Worm (Caenorhabditis elegans) whole organism, L1 larva: ENCODE results near the gene F15A4.5.
A peak's percentile ranks its signal among the peaks of the same experiment; 100 is the strongest.

Experiments used
- Y116A8C.19 ChIP-seq: sonication (generic microtip); optimal IDR thresholded peaks from 2 replicates; lab custom pipeline; 2016; ENCODE audit warnings: missing compliant biosample characterization, missing genetic modification characterization, borderline replicate concordance
- ceh-63 ChIP-seq: fragments of 200-800 bp; sonication (Bioruptor generic); optimal IDR thresholded peaks from 2 replicates; lab custom pipeline; 2018; ENCODE audit warnings: mild to moderate bottlenecking, missing genetic modification characterization, missing compliant biosample characterization
- ceh-8 ChIP-seq: fragments of 200-800 bp; sonication (Bioruptor generic); optimal IDR thresholded peaks from 2 replicates; lab custom pipeline; 2018; ENCODE audit warnings: mild to moderate bottlenecking, missing genetic modification characterization, moderate library complexity, missing compliant biosample characterization
- efl-1 ChIP-seq, 4 experiments: fragments of 150-350 bp; optimal IDR thresholded peaks in 3 of 4; peaks in 1 of 4; 1 replicate in 1 of 4; 2 replicates in 3 of 4; lab custom pipeline; 2014; ENCODE audit warnings: missing biosample characterization in 2 of 4, missing genetic modification characterization in 2 of 4, missing genetic modification reagents in 2 of 4
- egl-27 ChIP-seq, 2 experiments: fragments of 150-350 bp in 1 of 2; sonication (generic microtip); optimal IDR thresholded peaks; 3 replicates each; lab custom pipeline; 2017 to 2018; ENCODE audit warnings: missing biosample characterization in 2 of 2, missing genetic modification characterization in 2 of 2, missing genetic modification reagents in 2 of 2
- elt-3 ChIP-seq, 6 experiments: fragments of 150-350 bp in 1 of 6; sonication (generic microtip); optimal IDR thresholded peaks; 2 replicates each; lab custom pipeline; 2017 to 2018; ENCODE audit warnings: missing biosample characterization in 6 of 6, missing genetic modification characterization in 6 of 6, inconsistent platforms in 1 of 6
- ets-5 ChIP-seq: fragments of 200-800 bp; sonication (Bioruptor generic); IDR thresholded peaks from 2 replicates; pipeline ENCODE4 v1.3.6; 2022; ENCODE audit warnings: missing genetic modification characterization, missing compliant biosample characterization
- fkh-4 ChIP-seq: sonication (generic microtip); optimal IDR thresholded peaks from 2 replicates; lab custom pipeline; 2016; ENCODE audit warnings: missing compliant biosample characterization, missing genetic modification characterization, borderline replicate concordance
- hlh-17 ChIP-seq: fragments of 200-800 bp; sonication (Bioruptor generic); optimal IDR thresholded peaks from 2 replicates; lab custom pipeline; 2018; ENCODE audit warnings: missing genetic modification characterization, mild to moderate bottlenecking, missing compliant biosample characterization, moderate library complexity, borderline replicate concordance
- irx-1 ChIP-seq: sonication (generic microtip); optimal IDR thresholded peaks from 2 replicates; lab custom pipeline; 2016; ENCODE audit warnings: missing genetic modification characterization, missing compliant biosample characterization
- isw-1 ChIP-seq: fragments of 200-800 bp; sonication (Bioruptor generic); IDR thresholded peaks from 2 replicates; pipeline ENCODE4 v1.3.6; 2022; ENCODE audit warnings: missing genetic modification characterization, missing compliant biosample characterization
- lin-14 ChIP-seq: fragments of 200-800 bp; sonication (Bioruptor generic); optimal IDR thresholded peaks from 2 replicates; lab custom pipeline; 2018; ENCODE audit warnings: mild to moderate bottlenecking, missing genetic modification characterization, moderate library complexity, missing compliant biosample characterization
- lin-15B ChIP-seq: fragments of 150-350 bp; sonication (generic microtip); optimal IDR thresholded peaks from 3 replicates; lab custom pipeline; 2014; ENCODE audit warnings: missing biosample characterization, missing genetic modification characterization
- lir-3 ChIP-seq: sonication (generic microtip); optimal IDR thresholded peaks from 2 replicates; lab custom pipeline; 2016; ENCODE audit warnings: mild to moderate bottlenecking, missing genetic modification characterization, moderate library complexity, missing compliant biosample characterization; ENCODE audit not compliant: poor library complexity
- mdl-1 ChIP-seq, 2 experiments: fragments of 150-350 bp; optimal IDR thresholded peaks; 2 replicates each; lab custom pipeline; 2014 to 2017; ENCODE audit warnings: missing biosample characterization in 2 of 2, missing genetic modification characterization in 2 of 2, inconsistent platforms in 1 of 2
- nhr-237 ChIP-seq: fragments of 150-350 bp; optimal IDR thresholded peaks from 2 replicates; lab custom pipeline; 2014; ENCODE audit warnings: missing biosample characterization, missing genetic modification characterization
- nhr-28 ChIP-seq: fragments of 150-350 bp; optimal IDR thresholded peaks from 2 replicates; lab custom pipeline; 2014; ENCODE audit warnings: missing biosample characterization, missing genetic modification characterization
- nhr-47 ChIP-seq: sonication (generic microtip); optimal IDR thresholded peaks from 2 replicates; lab custom pipeline; 2016; ENCODE audit warnings: mild to moderate bottlenecking, missing genetic modification characterization, moderate library complexity, missing compliant biosample characterization
- nhr-84 ChIP-seq: sonication (generic microtip); optimal IDR thresholded peaks from 2 replicates; lab custom pipeline; 2017; ENCODE audit warnings: missing biosample characterization, missing genetic modification characterization
- snpc-4 ChIP-seq: fragments of 150-350 bp; optimal IDR thresholded peaks from 2 replicates; lab custom pipeline; 2014; ENCODE audit warnings: missing biosample characterization, missing genetic modification characterization
- snu-23 ChIP-seq: sonication (generic microtip); optimal IDR thresholded peaks from 2 replicates; lab custom pipeline; 2016; ENCODE audit warnings: missing genetic modification characterization, missing compliant biosample characterization
- sox-4 ChIP-seq: sonication (generic microtip); optimal IDR thresholded peaks from 2 replicates; lab custom pipeline; 2016; ENCODE audit warnings: missing genetic modification characterization, missing compliant biosample characterization
- tbx-2 ChIP-seq: sonication (generic microtip); optimal IDR thresholded peaks from 2 replicates; lab custom pipeline; 2016; ENCODE audit warnings: missing genetic modification characterization, missing compliant biosample characterization
- unc-86 ChIP-seq: sonication (generic microtip); optimal IDR thresholded peaks from 2 replicates; lab custom pipeline; 2016; ENCODE audit warnings: missing genetic modification characterization, missing compliant biosample characterization
- zag-1 ChIP-seq: fragments of 150-350 bp; optimal IDR thresholded peaks from 2 replicates; lab custom pipeline; 2014; ENCODE audit warnings: missing biosample characterization, missing genetic modification characterization
- ztf-4 ChIP-seq: fragments of 150-350 bp; optimal IDR thresholded peaks from 2 replicates; lab custom pipeline; 2014; ENCODE audit warnings: missing biosample characterization, missing genetic modification characterization

F15A4.5 gene

ce11 chrII:12481645-12482044 is 10.6 kb upstream of the F15A4.5 start:
- no peak for TF ChIP-seq efl-1 (optimal IDR thresholded peaks at IDR 0.05; lab: Kevin White, UChicago)
- TF ChIP-seq efl-1 (GFP tag; optimal IDR thresholded peaks at IDR 0.05 in 1 of 2; lab: Kevin White, UChicago), result peak in 1 of 2 experiments; percentile 91
- TF ChIP-seq lir-3 (tag; lab: Kevin White, UChicago), result no peak

- TF ChIP-seq ceh-63, result no peak
Observed at ce11 chrII:12480811-12481210, 9.8 kb upstream of the F15A4.5 start, which contains the start of gene arrd-9. arrd-9 (minus strand) TSS chrII:12480911.

ce11 chrII:12473406-12473805 is 2.4 kb upstream of the F15A4.5 start, which contains the start of gene srg-17:
srg-17 (plus strand) TSS chrII:12473706.
- TF ChIP-seq efl-1 (optimal IDR thresholded peaks at IDR 0.05; lab: Kevin White, UChicago), result no peak
- peak in 1 of 2 experiments; percentile 48 for TF ChIP-seq efl-1 (GFP tag; optimal IDR thresholded peaks at IDR 0.05 in 1 of 2; lab: Kevin White, UChicago)
- TF ChIP-seq ceh-63, result no peak

ce11 chrII:12467047-12467446 is 4.0 kb downstream of the F15A4.5 start, which contains the start of gene srg-16:
srg-16 (plus strand) TSS chrII:12467133.
- TF ChIP-seq isw-1 (GFP tag; lab: Robert Waterston, UW), result no peak
- TF ChIP-seq Y116A8C.19, result no peak

- TF ChIP-seq ceh-8 (GFP tag; lab: Kevin White, UChicago) (no peak), snu-23 (GFP tag; lab: Kevin White, UChicago) (no peak), elt-3 (tag; optimal IDR thresholded peaks at IDR 0.05; lab: Kevin White, UChicago) (no peak), nhr-28 (no peak), snpc-4 (tag; lab: Kevin White, UChicago) (no peak), mdl-1 (tag; optimal IDR thresholded peaks at IDR 0.05; lab: Kevin White, UChicago) (no peak), tbx-2 (tag; lab: Kevin White, UChicago) (no peak), nhr-84 (tag; lab: Kevin White, UChicago) (no peak), sox-4 (tag; lab: Kevin White, UChicago) (no peak), hlh-17 (GFP tag; lab: Kevin White, UChicago) (no peak), ceh-63 (no peak), fkh-4 (tag; lab: Kevin White, UChicago) (no peak)
Observed at ce11 chrII:12465557-12465956, 5.5 kb downstream of the F15A4.5 start, which contains the start of gene sre-37. sre-37 (plus strand) TSS chrII:12465857.

- TF ChIP-seq ztf-4 (tag; lab: Kevin White, UChicago), result no peak
- TF ChIP-seq zag-1, result no peak
- no peak for TF ChIP-seq ets-5 (GFP tag; lab: Robert Waterston, UW)
- no peak for TF ChIP-seq irx-1 (tag; lab: Kevin White, UChicago)
- TF ChIP-seq unc-86 (tag; lab: Kevin White, UChicago), result no peak
- no peak for TF ChIP-seq egl-27 (tag; optimal IDR thresholded peaks at IDR 0.05; lab: Kevin White, UChicago)
Observed at ce11 chrII:12462244-12462643, 8.8 kb downstream of the F15A4.5 start, which contains the start of gene F15A4.2. F15A4.2 (plus strand) TSS chrII:12462544.

- no peak for TF ChIP-seq zag-1
- no peak for TF ChIP-seq nhr-237 (tag; lab: Kevin White, UChicago)
- no peak for TF ChIP-seq nhr-84 (tag; lab: Kevin White, UChicago)
- TF ChIP-seq lin-15B (tag; lab: Kevin White, UChicago), result no peak
- no peak for TF ChIP-seq nhr-47 (tag; lab: Kevin White, UChicago)
- no peak for TF ChIP-seq ets-5 (GFP tag; lab: Robert Waterston, UW)
- no peak for TF ChIP-seq efl-1 (optimal IDR thresholded peaks at IDR 0.05; lab: Kevin White, UChicago)
- peak in 1 of 2 experiments; percentile 59 for TF ChIP-seq efl-1 (GFP tag; optimal IDR thresholded peaks at IDR 0.05 in 1 of 2; lab: Kevin White, UChicago)
- TF ChIP-seq lin-14 (GFP tag; lab: Kevin White, UChicago), result no peak
- TF ChIP-seq, all 84 proteins: peak for 1
Observed at ce11 chrII:12460602-12461453, 10.2 kb downstream of the F15A4.5 start, which contains the start of gene tag-280. tag-280 (plus strand) TSS chrII:12460652.
